Worm (Caenorhabditis elegans) whole organism, young adult: ENCODE measurements around the gene npp-21.

ENCODE experiments used
- C17E4.6 ChIP-seq: fragments of 200-800 bp; sonication (Bioruptor generic); IDR thresholded peaks from 2 replicates; pipeline ENCODE4 v1.3.6; 2022; ENCODE audit warnings: missing genetic modification reagents, missing genetic modification characterization, missing compliant biosample characterization
- D2030.7 ChIP-seq: fragments of 200-800 bp; sonication (Bioruptor generic); IDR thresholded peaks from 2 replicates; pipeline ENCODE4 v1.3.6; 2022; ENCODE audit warnings: missing genetic modification reagents, missing genetic modification characterization, missing compliant biosample characterization
- F37B4.10 ChIP-seq: fragments of 200-800 bp; sonication (Bioruptor generic); IDR thresholded peaks from 2 replicates; pipeline ENCODE4 v1.3.6; 2022; ENCODE audit warnings: missing genetic modification characterization, missing compliant biosample characterization
- F49E8.2 ChIP-seq: sonication (generic microtip); optimal IDR thresholded peaks from 3 replicates; lab custom pipeline; 2017; ENCODE audit warnings: missing genetic modification characterization, mild to moderate bottlenecking, missing compliant biosample characterization, antibody characterized with exemption, moderate library complexity; ENCODE audit not compliant: insufficient read depth
- F52B5.7 ChIP-seq: sonication (generic microtip); optimal IDR thresholded peaks from 2 replicates; lab custom pipeline; 2016; ENCODE audit warnings: mild to moderate bottlenecking, missing genetic modification characterization, missing compliant biosample characterization
- F57A8.1 ChIP-seq: fragments of 200-800 bp; sonication (Bioruptor generic); optimal IDR thresholded peaks from 2 replicates; lab custom pipeline; 2018; ENCODE audit warnings: mild to moderate bottlenecking, missing genetic modification characterization, moderate library complexity, missing compliant biosample characterization
- K11D2.4 ChIP-seq: fragments of 200-800 bp; sonication (Bioruptor generic); IDR thresholded peaks from 2 replicates; pipeline ENCODE4 v1.3.6; 2022; ENCODE audit warnings: missing genetic modification reagents, missing genetic modification characterization, missing compliant biosample characterization
- K12H6.12 ChIP-seq: fragments of 200-800 bp; sonication (Bioruptor generic); optimal IDR thresholded peaks from 2 replicates; lab custom pipeline; 2018; ENCODE audit warnings: mild to moderate bottlenecking, missing genetic modification characterization, missing compliant biosample characterization
- T07F8.4 ChIP-seq: sonication (generic microtip); optimal IDR thresholded peaks from 2 replicates; lab custom pipeline; 2016; ENCODE audit warnings: mild to moderate bottlenecking, missing genetic modification characterization, moderate library complexity, missing compliant biosample characterization
- Y67H2A.10 ChIP-seq: fragments of 200-800 bp; sonication (Bioruptor generic); conservative IDR thresholded peaks from 2 replicates; pipeline ENCODE4 v1.3.6; 2022; ENCODE audit warnings: missing genetic modification reagents, missing genetic modification characterization, missing compliant biosample characterization
- Y79H2A.3 ChIP-seq: fragments of 200-800 bp; sonication (Bioruptor generic); conservative IDR thresholded peaks from 2 replicates; pipeline ENCODE4 v1.3.6; 2022; ENCODE audit warnings: missing genetic modification reagents, missing genetic modification characterization, missing compliant biosample characterization
- ama-1 ChIP-seq, 3 experiments: fragments of 150-350 bp in 1 of 3; sonication (generic microtip) in 2 of 3; optimal IDR thresholded peaks; 2 replicates each; lab custom pipeline; 2014 to 2018; ENCODE audit warnings: missing biosample characterization in 2 of 3, missing genetic modification characterization in 2 of 3, missing genetic modification reagents in 2 of 3
- aptf-3 ChIP-seq: fragments of 200-800 bp; sonication (Bioruptor generic); IDR thresholded peaks from 2 replicates; pipeline ENCODE4 v1.3.6; 2022; ENCODE audit warnings: missing genetic modification characterization, missing compliant biosample characterization
- atf-7 ChIP-seq: sonication (generic microtip); optimal IDR thresholded peaks from 2 replicates; lab custom pipeline; 2017; ENCODE audit warnings: mild to moderate bottlenecking, missing genetic modification characterization, missing compliant biosample characterization
- bed-2 ChIP-seq: fragments of 200-800 bp; sonication (Bioruptor generic); IDR thresholded peaks from 2 replicates; pipeline ENCODE4 v1.3.6; 2022; ENCODE audit warnings: missing genetic modification reagents, missing genetic modification characterization, missing compliant biosample characterization
- cebp-2 ChIP-seq: fragments of 200-800 bp; sonication (Bioruptor generic); IDR thresholded peaks from 2 replicates; pipeline ENCODE4 v1.3.6; 2022; ENCODE audit warnings: missing genetic modification characterization, missing compliant biosample characterization
- ceh-27 ChIP-seq: fragments of 200-800 bp; sonication (Bioruptor generic); optimal IDR thresholded peaks from 2 replicates; lab custom pipeline; 2018; ENCODE audit warnings: mild to moderate bottlenecking, missing genetic modification characterization, moderate library complexity, missing compliant biosample characterization
- chd-7 ChIP-seq: sonication (generic microtip); optimal IDR thresholded peaks from 2 replicates; lab custom pipeline; 2016; ENCODE audit warnings: mild to moderate bottlenecking, missing genetic modification characterization, moderate library complexity, missing compliant biosample characterization
- efl-1 ChIP-seq: fragments of 150-350 bp; optimal IDR thresholded peaks from 2 replicates; lab custom pipeline; 2014; ENCODE audit warnings: missing biosample characterization, missing genetic modification reagents, missing genetic modification characterization
- gei-17 ChIP-seq: fragments of 200-800 bp; sonication (Bioruptor generic); optimal IDR thresholded peaks from 2 replicates; lab custom pipeline; 2018; ENCODE audit warnings: mild to moderate bottlenecking, missing genetic modification characterization, missing compliant biosample characterization
- him-1 ChIP-seq: sonication (generic microtip); optimal IDR thresholded peaks from 2 replicates; lab custom pipeline; 2016; ENCODE audit warnings: missing genotype, missing genetic modification reagents, missing genetic modification characterization, missing compliant biosample characterization
- hlh-26 ChIP-seq: fragments of 200-800 bp; sonication (Bioruptor generic); conservative IDR thresholded peaks from 2 replicates; pipeline ENCODE4 v1.3.6; 2022; ENCODE audit warnings: missing genetic modification reagents, missing genetic modification characterization, missing compliant biosample characterization
- hrde-1 ChIP-seq: sonication (generic microtip); optimal IDR thresholded peaks from 2 replicates; lab custom pipeline; 2016; ENCODE audit warnings: missing genetic modification characterization, mild to moderate bottlenecking, missing compliant biosample characterization, moderate library complexity, missing genotype, missing genetic modification reagents, borderline replicate concordance
- hsf-1 ChIP-seq: fragments of 200-800 bp; sonication (Bioruptor generic); IDR thresholded peaks from 2 replicates; pipeline ENCODE4 v1.3.6; 2022; ENCODE audit warnings: missing genetic modification reagents, missing genetic modification characterization, missing compliant biosample characterization
- lin-35 ChIP-seq, 3 experiments: fragments of 150-350 bp in 2 of 3; sonication (generic microtip) in 1 of 3; optimal IDR thresholded peaks; 2 replicates each; lab custom pipeline; 2014 to 2018; ENCODE audit warnings: missing biosample characterization in 3 of 3, missing genetic modification characterization in 3 of 3, missing genetic modification reagents in 3 of 3
- lin-40 ChIP-seq: sonication (generic microtip); optimal IDR thresholded peaks from 2 replicates; lab custom pipeline; 2016; ENCODE audit warnings: missing genetic modification characterization, mild to moderate bottlenecking, missing compliant biosample characterization, missing genotype, missing genetic modification reagents
- lin-54 ChIP-seq: fragments of 200-800 bp; sonication (Bioruptor generic); optimal IDR thresholded peaks from 2 replicates; lab custom pipeline; 2018; ENCODE audit warnings: mild to moderate bottlenecking, missing genetic modification characterization, missing compliant biosample characterization
- madf-10 ChIP-seq: sonication (generic microtip); optimal IDR thresholded peaks from 2 replicates; lab custom pipeline; 2016; ENCODE audit warnings: mild to moderate bottlenecking, missing genetic modification characterization, missing compliant biosample characterization
- nhr-120 ChIP-seq: fragments of 200-800 bp; sonication (Bioruptor generic); IDR thresholded peaks from 2 replicates; pipeline ENCODE4 v1.3.6; 2022; ENCODE audit warnings: missing genetic modification characterization, missing compliant biosample characterization
- nhr-80 ChIP-seq: sonication (generic microtip); optimal IDR thresholded peaks from 2 replicates; lab custom pipeline; 2016; ENCODE audit warnings: missing genetic modification characterization, missing compliant biosample characterization
- rcor-1 ChIP-seq: fragments of 200-800 bp; sonication (Bioruptor generic); IDR thresholded peaks from 2 replicates; pipeline ENCODE4 v1.3.6; 2022; ENCODE audit warnings: missing genetic modification reagents, missing genetic modification characterization, missing compliant biosample characterization
- unc-62 ChIP-seq: fragments of 150-350 bp; optimal IDR thresholded peaks from 2 replicates; lab custom pipeline; 2014; ENCODE audit warnings: missing biosample characterization, missing genetic modification reagents, missing genetic modification characterization
- xnd-1 ChIP-seq: sonication (generic microtip); optimal IDR thresholded peaks from 2 replicates; lab custom pipeline; 2016; ENCODE audit warnings: missing genotype, missing genetic modification reagents, missing genetic modification characterization, missing compliant biosample characterization
- zfh-2 ChIP-seq: fragments of 200-800 bp; sonication (Bioruptor generic); conservative IDR thresholded peaks from 2 replicates; pipeline ENCODE4 v1.3.6; 2022; ENCODE audit warnings: missing genetic modification reagents, missing genetic modification characterization, missing compliant biosample characterization
- ztf-22 ChIP-seq: fragments of 200-800 bp; sonication (Bioruptor generic); optimal IDR thresholded peaks from 2 replicates; lab custom pipeline; 2018; ENCODE audit warnings: mild to moderate bottlenecking, missing genetic modification characterization, moderate library complexity, missing compliant biosample characterization
- ztf-25 ChIP-seq: fragments of 200-800 bp; sonication (Bioruptor generic); IDR thresholded peaks from 2 replicates; pipeline ENCODE4 v1.3.6; 2022; ENCODE audit warnings: missing genetic modification reagents, missing genetic modification characterization, missing compliant biosample characterization
- ztf-26 ChIP-seq: sonication (generic microtip); optimal IDR thresholded peaks from 2 replicates; lab custom pipeline; 2017; ENCODE audit warnings: missing genetic modification characterization, missing compliant biosample characterization

npp-21 gene

ce11 chrII:7588295-7588694, 11.2 kb upstream of the npp-21 start:
- TF ChIP-seq F49E8.2 (no peak), cebp-2 (GFP tag; lab: Robert Waterston, UW) (no peak), Y67H2A.10 (no peak), xnd-1 (tag; lab: Kevin White, UChicago) (no peak), unc-62 (GFP tag; lab: Kevin White, UChicago) (no peak), ama-1 (optimal IDR thresholded peaks at IDR 0.05; lab: Kevin White, UChicago) (no peak), ama-1 (GFP tag; optimal IDR thresholded peaks at IDR 0.05; lab: Kevin White, UChicago) (no peak), madf-10 (tag; lab: Kevin White, UChicago) (no peak), lin-35 (GFP tag; optimal IDR thresholded peaks at IDR 0.05; lab: Kevin White, UChicago) (no peak), lin-40 (tag; lab: Kevin White, UChicago) (no peak), F52B5.7 (tag; lab: Kevin White, UChicago) (no peak), Y79H2A.3 (GFP tag; lab: Robert Waterston, UW) (no peak), hrde-1 (tag; lab: Kevin White, UChicago) (no peak), ztf-26 (no peak)

DNA sequence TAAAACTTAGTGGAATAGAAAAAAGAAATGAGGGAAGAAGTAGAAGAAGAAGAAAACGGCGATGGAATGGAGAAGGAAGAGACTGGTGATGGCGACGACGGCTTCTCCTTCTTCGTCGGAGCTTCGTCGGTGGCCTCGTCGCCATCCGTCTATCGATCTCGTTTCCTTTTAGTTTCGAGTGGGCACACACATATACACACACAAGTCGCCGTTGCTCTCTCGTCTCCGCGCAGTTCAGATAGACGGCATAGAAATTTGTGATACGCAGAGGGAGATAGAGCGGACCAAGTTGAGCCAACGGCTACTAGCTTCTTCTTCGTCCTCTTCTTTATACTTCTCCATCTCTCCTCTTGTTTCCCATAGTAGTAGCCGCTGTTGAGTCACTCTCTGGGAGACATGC, 6.2 kb upstream of the npp-21 start:
- TF ChIP-seq chd-7 (tag; lab: Kevin White, UChicago): peak; percentile 25
- TF ChIP-seq hsf-1 (GFP tag; lab: Robert Waterston, UW): no peak
- TF ChIP-seq zfh-2 (GFP tag; lab: Robert Waterston, UW): peak; percentile 79
- 0 out of 2 replicates have a peak, but pooled peaks have one; percentile 25 for TF ChIP-seq K11D2.4
- peak; percentile 46; the same call in 1 of the 2 replicates for TF ChIP-seq rcor-1 (GFP tag; lab: Robert Waterston, UW)
- TF ChIP-seq ceh-27: peak; percentile 18
- TF ChIP-seq lin-54 (GFP tag; lab: Kevin White, UChicago): no peak
- peak; percentile 37 for TF ChIP-seq K12H6.12 (tag; lab: Kevin White, UChicago)

DNA sequence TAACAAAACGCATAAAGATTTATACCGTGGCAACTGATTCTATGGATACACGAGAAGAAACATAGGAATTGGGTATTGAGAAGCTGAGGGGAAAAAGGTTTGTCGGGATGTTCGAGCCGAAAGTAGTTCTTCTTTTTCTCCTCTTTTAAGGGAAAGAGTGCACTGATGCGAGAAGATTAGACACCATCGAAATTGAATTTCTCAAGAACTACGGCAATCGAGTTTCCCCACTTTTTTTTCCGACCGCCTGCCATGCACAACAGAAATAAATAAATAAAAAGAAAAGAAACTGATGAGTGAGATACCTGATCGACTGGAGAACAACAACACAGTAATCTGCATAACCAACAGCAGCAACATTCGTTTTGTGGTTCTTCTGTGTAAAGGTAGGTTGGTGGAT, 5.2 kb upstream of the npp-21 start:
- TF ChIP-seq ztf-22 (no peak), atf-7 (no peak), gei-17 (no peak), D2030.7 (GFP tag; lab: Robert Waterston, UW) (no peak), C17E4.6 (GFP tag; lab: Robert Waterston, UW) (no peak), nhr-120 (GFP tag; lab: Robert Waterston, UW) (no peak), hlh-26 (GFP tag; lab: Robert Waterston, UW) (no peak), F37B4.10 (no peak), efl-1 (GFP tag; lab: Kevin White, UChicago) (no peak), lin-54 (GFP tag; lab: Kevin White, UChicago) (no peak), aptf-3 (no peak), K11D2.4 (no peak), nhr-80 (tag; lab: Kevin White, UChicago) (no peak), chd-7 (tag; lab: Kevin White, UChicago) (no peak), F57A8.1 (no peak), bed-2 (no peak), T07F8.4 (no peak), him-1 (tag; lab: Kevin White, UChicago) (no peak), ztf-25 (GFP tag; lab: Robert Waterston, UW) (no peak)
